Worm (Caenorhabditis elegans) whole organism, L1 larva: ENCODE results near the gene srd-59.

Experiments
- ceh-82 ChIP-seq, 3 experiments: fragments of 150-350 bp in 1 of 3; sonication (generic microtip) in 2 of 3; optimal IDR thresholded peaks; 2 replicates each; lab custom pipeline; 2014 to 2017; ENCODE audit warnings: missing biosample characterization in 3 of 3, missing genetic modification characterization in 3 of 3
- jun-1 ChIP-seq: fragments of 150-350 bp; optimal IDR thresholded peaks from 2 replicates; lab custom pipeline; 2014; ENCODE audit warnings: missing biosample characterization, missing genetic modification reagents, missing genetic modification characterization
- lin-39 ChIP-seq: fragments of 150-350 bp; optimal IDR thresholded peaks from 2 replicates; lab custom pipeline; 2014; ENCODE audit warnings: missing biosample characterization, missing genetic modification reagents, missing genetic modification characterization
- nhr-12 ChIP-seq: sonication (generic microtip); optimal IDR thresholded peaks from 2 replicates; lab custom pipeline; 2017; ENCODE audit warnings: missing biosample characterization, missing genetic modification characterization

- TF ChIP-seq jun-1 (peak; percentile 37), ceh-82 (tag; optimal IDR thresholded peaks at IDR 0.05; lab: Kevin White, UChicago) (peak; percentile 35 to 83 (median 68)), lin-39 (tag; lab: Kevin White, UChicago) (no peak), nhr-12 (no peak)
Observed at ce11 chrII:7183493-7184272, 21.8 kb upstream of the srd-59 start, which contains the start of gene pdl-1.
